Worm (Caenorhabditis elegans) whole organism, L2 larva: ENCODE results near the gene T28C6.10.

Experiments used
- ZK546.5 ChIP-seq: sonication (generic microtip); optimal IDR thresholded peaks from 2 replicates; lab custom pipeline; 2017; ENCODE audit warnings: missing biosample characterization, missing genetic modification characterization
- aly-2 ChIP-seq: fragments of 150-350 bp; optimal IDR thresholded peaks from 2 replicates; lab custom pipeline; 2014; ENCODE audit warnings: missing biosample characterization, missing genetic modification characterization
- ceh-16 ChIP-seq: fragments of 150-350 bp; optimal IDR thresholded peaks from 2 replicates; lab custom pipeline; 2014; ENCODE audit warnings: missing biosample characterization, missing genetic modification characterization
- ceh-82 ChIP-seq: fragments of 150-350 bp; optimal IDR thresholded peaks from 2 replicates; lab custom pipeline; 2014; ENCODE audit warnings: missing biosample characterization, missing genetic modification characterization
- egl-27 ChIP-seq: sonication (generic microtip); optimal IDR thresholded peaks from 3 replicates; lab custom pipeline; 2017; ENCODE audit warnings: missing biosample characterization, missing genetic modification reagents, missing genetic modification characterization
- elt-3 ChIP-seq: sonication (generic microtip); optimal IDR thresholded peaks from 2 replicates; lab custom pipeline; 2017; ENCODE audit warnings: missing biosample characterization, missing genetic modification characterization
- nhr-10 ChIP-seq: sonication (generic microtip); optimal IDR thresholded peaks from 2 replicates; lab custom pipeline; 2017; ENCODE audit warnings: missing biosample characterization, missing genetic modification characterization
- nhr-77 ChIP-seq: fragments of 150-350 bp; optimal IDR thresholded peaks from 2 replicates; lab custom pipeline; 2014; ENCODE audit warnings: missing biosample characterization, missing genetic modification characterization
- skn-1 ChIP-seq: sonication (generic microtip); optimal IDR thresholded peaks from 2 replicates; lab custom pipeline; 2017; ENCODE audit warnings: missing biosample characterization, missing genetic modification characterization
- unc-62 ChIP-seq: fragments of 150-350 bp; optimal IDR thresholded peaks from 2 replicates; lab custom pipeline; 2014; ENCODE audit warnings: missing biosample characterization, missing genetic modification reagents, missing genetic modification characterization
- ztf-11 ChIP-seq: sonication (generic microtip); optimal IDR thresholded peaks from 2 replicates; lab custom pipeline; 2017; ENCODE audit warnings: missing biosample characterization, missing genetic modification characterization

DNA sequence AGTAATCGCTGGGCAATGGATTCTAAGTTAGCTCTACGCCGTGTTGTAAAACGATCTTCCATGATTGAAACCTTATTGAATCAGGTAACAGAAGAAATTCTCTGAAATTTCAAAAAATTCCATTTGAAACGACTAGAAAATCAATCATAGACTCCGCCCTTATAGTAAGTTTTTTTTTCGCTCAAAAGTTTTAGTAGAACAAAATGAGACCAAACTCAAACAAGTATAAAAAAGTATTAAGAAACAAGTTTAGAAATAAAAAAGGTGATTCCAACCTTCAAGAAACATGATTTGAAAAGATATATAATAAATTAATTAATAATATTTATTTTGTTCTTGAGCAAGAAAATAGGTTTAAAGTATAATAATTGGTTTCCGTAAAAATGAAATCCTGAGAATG, 39.7 kb upstream of the T28C6.10 start, which contains the start of gene C33D9.6:
- no peak for TF ChIP-seq nhr-10 (tag; lab: Kevin White, UChicago)
- TF ChIP-seq nhr-77 (tag; lab: Kevin White, UChicago): no peak
- TF ChIP-seq aly-2 (tag; lab: Kevin White, UChicago): no peak
- TF ChIP-seq skn-1 (tag; lab: Kevin White, UChicago): no peak
- TF ChIP-seq ZK546.5 (tag; lab: Kevin White, UChicago): no peak
- TF ChIP-seq ceh-82 (tag; lab: Kevin White, UChicago): no peak
- no peak for TF ChIP-seq egl-27 (tag; lab: Kevin White, UChicago)
- no peak for TF ChIP-seq ceh-16 (tag; lab: Kevin White, UChicago)
- no peak for TF ChIP-seq ztf-11 (tag; lab: Kevin White, UChicago)
- no peak for TF ChIP-seq unc-62 (GFP tag; lab: Kevin White, UChicago)
- no peak for TF ChIP-seq elt-3 (tag; lab: Kevin White, UChicago)
